Fruit fly (Drosophila melanogaster) whole organism, prepupa: Measurements from ENCODE around the gene CG15530.

Experiments used
- CG9139 ChIP-seq: fragments of 200-800 bp; sonication (Bioruptor generic); optimal IDR thresholded peaks from 3 replicates; lab custom pipeline; 2017; ENCODE audit warnings: missing biosample characterization, mild to moderate bottlenecking, missing genetic modification characterization
- Ets21C ChIP-seq: fragments of 200-800 bp; sonication (Bioruptor generic); optimal IDR thresholded peaks from 3 replicates; lab custom pipeline; 2016; ENCODE audit warnings: missing biosample characterization, missing genetic modification characterization
- Gug ChIP-seq: fragments of 200-800 bp; sonication (Bioruptor generic); IDR thresholded peaks from 2 replicates; pipeline ENCODE4 v1.3.6; 2022; ENCODE audit warnings: missing biosample characterization, missing genetic modification characterization

dm6 chr3R:30150602-30151001 is 27.1 kb upstream of the CG15530 start:
- TF ChIP-seq CG9139 (GFP tag; lab: Kevin White, UChicago) (no peak), Gug (GFP tag; lab: Robert Waterston, UW) (no peak), Ets21C (GFP tag; lab: Kevin White, UChicago) (no peak)
